Worm (Caenorhabditis elegans): ENCODE measurements around the gene nlp-67.
A peak's percentile ranks its signal among the peaks of the same experiment; 100 is the strongest.

nlp-67 gene

ce11 chrX:16184069-16184468, at the start of gene nlp-67:
Gene nlp-67, plus strand, starts transcription at chrX:16184369.
- TF ChIP-seq ceh-19 (GFP tag; optimal IDR thresholded peaks at IDR 0.05): no peak
- no peak for TF ChIP-seq ceh-34 (tag; optimal IDR thresholded peaks at IDR 0.05)
- no peak for TF ChIP-seq unc-55 (GFP tag; optimal IDR thresholded peaks at IDR 0.05)
- TF ChIP-seq pat-9 (tag; optimal IDR thresholded peaks at IDR 0.05): no peak
- no peak for TF ChIP-seq ceh-14 (tag; optimal IDR thresholded peaks at IDR 0.05)
- TF ChIP-seq pqm-1 (tag; optimal IDR thresholded peaks at IDR 0.05): no peak

- no peak for TF ChIP-seq tbx-2 (tag; optimal IDR thresholded peaks at IDR 0.05)
- TF ChIP-seq unc-42 (tag; optimal IDR thresholded peaks at IDR 0.05): no peak
- no peak for TF ChIP-seq tbx-7 (tag; optimal IDR thresholded peaks at IDR 0.05)
- TF ChIP-seq hlh-30 (tag; optimal IDR thresholded peaks at IDR 0.05; ENCODE audit: insufficient read depth): no peak
- TF ChIP-seq F13H6.1 (tag; optimal IDR thresholded peaks at IDR 0.05): no peak
- no peak for TF ChIP-seq nhr-11 (tag; optimal IDR thresholded peaks at IDR 0.05)
- no peak for TF ChIP-seq ttx-3 (tag; optimal IDR thresholded peaks at IDR 0.05)
- no peak for TF ChIP-seq ets-4 (tag; optimal IDR thresholded peaks at IDR 0.05)
- no peak for TF ChIP-seq ceh-30 (tag; optimal IDR thresholded peaks at IDR 0.05)
- TF ChIP-seq T23F11.4 (GFP tag; optimal IDR thresholded peaks at IDR 0.05): no peak
- TF ChIP-seq lin-11 (tag; optimal IDR thresholded peaks at IDR 0.05): no peak
- no peak for TF ChIP-seq pax-1 (tag; optimal IDR thresholded peaks at IDR 0.05)
- no peak for TF ChIP-seq C08G9.2 (tag; optimal IDR thresholded peaks at IDR 0.05)
- TF ChIP-seq K02D7.2 (tag; optimal IDR thresholded peaks at IDR 0.05): no peak
- no peak for TF ChIP-seq pat-9 (tag; optimal IDR thresholded peaks at IDR 0.05)
- TF ChIP-seq unc-55 (GFP tag; optimal IDR thresholded peaks at IDR 0.05): no peak
These were observed 43.3 kb upstream of the nlp-67 start for ce11 chrX:16140822-16141221.

- TF ChIP-seq ceh-14 (tag; optimal IDR thresholded peaks at IDR 0.05): no peak
- TF ChIP-seq sox-2 (GFP tag; IDR thresholded peaks at IDR 0.05): 0 out of 2 replicates have a peak, but pooled peaks have one; percentile 2
- TF ChIP-seq nfya-1 (tag; optimal IDR thresholded peaks at IDR 0.05): peak; percentile 14
- TF ChIP-seq ceh-48 (tag; optimal IDR thresholded peaks at IDR 0.05): peak; percentile 61
These were observed 40.3 kb upstream of the nlp-67 start for ce11 chrX:16143853-16144252.

DNA sequence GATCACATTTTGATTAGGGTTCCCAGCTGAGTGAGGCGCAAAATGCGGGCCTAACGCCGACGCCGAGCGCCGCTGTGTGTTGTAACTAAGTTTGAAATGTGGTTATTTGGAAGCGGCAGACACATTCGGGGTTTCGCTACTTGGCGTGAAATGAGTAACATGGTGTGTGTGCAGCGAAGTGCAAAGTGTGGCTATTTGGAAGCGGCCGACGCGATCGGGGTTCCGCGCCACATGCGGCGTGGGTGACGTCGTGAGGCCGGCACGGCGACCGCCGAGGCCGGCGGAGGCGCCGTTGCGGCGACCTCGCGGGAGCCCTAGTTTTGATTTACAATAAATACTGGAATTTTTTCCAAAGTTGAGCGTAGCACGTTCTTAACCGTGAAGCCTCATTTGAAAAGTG, 39.6 kb upstream of the nlp-67 start:
- no peak for TF ChIP-seq elt-2 (tag; optimal IDR thresholded peaks at IDR 0.05)
- TF ChIP-seq ceh-2 (tag; optimal IDR thresholded peaks at IDR 0.05): no peak
- TF ChIP-seq gmeb-2 (tag; optimal IDR thresholded peaks at IDR 0.05): no peak
- TF ChIP-seq pros-1 (tag; optimal IDR thresholded peaks at IDR 0.05): no peak
- TF ChIP-seq ref-2 (tag; optimal IDR thresholded peaks at IDR 0.05): no peak

DNA sequence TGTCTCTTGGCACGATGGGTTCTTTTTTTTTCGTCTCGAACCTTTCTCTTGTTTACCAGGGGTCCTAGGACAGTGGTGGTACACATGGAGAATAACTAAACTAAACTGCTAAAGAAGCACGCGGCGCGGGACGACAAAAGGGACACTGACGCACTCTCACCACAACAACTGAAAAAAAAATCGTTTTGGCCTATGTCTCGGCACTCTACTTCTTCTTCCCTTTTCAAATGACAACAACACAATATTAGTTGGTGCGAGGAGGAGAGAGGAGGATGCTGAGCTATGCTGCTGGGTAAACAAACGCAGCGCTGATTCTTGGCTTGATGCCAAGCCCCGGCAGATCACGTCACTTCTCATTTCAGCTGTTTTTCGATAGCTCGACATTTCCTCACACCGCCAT, 38.9 kb upstream of the nlp-67 start:
- TF ChIP-seq ref-2 (tag; optimal IDR thresholded peaks at IDR 0.05): no peak
- TF ChIP-seq zip-5 (tag; optimal IDR thresholded peaks at IDR 0.05): no peak
- no peak for TF ChIP-seq unc-42 (tag; optimal IDR thresholded peaks at IDR 0.05)
- no peak for TF ChIP-seq K09A11.1 (tag; optimal IDR thresholded peaks at IDR 0.05; ENCODE audit: insufficient read depth)
- TF ChIP-seq sox-2 (GFP tag; IDR thresholded peaks at IDR 0.05): no peak
- no peak for TF ChIP-seq ceh-2 (tag; optimal IDR thresholded peaks at IDR 0.05)
- no peak for TF ChIP-seq odd-2 (tag; optimal IDR thresholded peaks at IDR 0.05)
- no peak for TF ChIP-seq ceh-9 (tag; optimal IDR thresholded peaks at IDR 0.05)
- no peak for TF ChIP-seq unc-3 (GFP tag; conservative IDR thresholded peaks at IDR 0.05)
- no peak for TF ChIP-seq unc-3 (tag; optimal IDR thresholded peaks at IDR 0.05)
- no peak for TF ChIP-seq unc-55 (GFP tag; optimal IDR thresholded peaks at IDR 0.05)
- no peak for TF ChIP-seq sdc-2 (tag; optimal IDR thresholded peaks at IDR 0.05)
